Fruit fly (Drosophila melanogaster) whole organism, wandering third instar larva: Measurements from ENCODE around the gene CG10035.

Source experiments
- Dfd ChIP-seq: fragments of >200 bp; optimal IDR thresholded peaks from 2 replicates; lab custom pipeline; 2017; ENCODE audit warnings: missing biosample characterization, missing genetic modification characterization
- OdsH ChIP-seq: fragments of 200-800 bp; sonication (Bioruptor generic); optimal IDR thresholded peaks from 2 replicates; lab custom pipeline; 2016; ENCODE audit warnings: missing biosample characterization, mild to moderate bottlenecking, missing genetic modification characterization
- br ChIP-seq: fragments of 200-800 bp; sonication (Bioruptor generic); optimal IDR thresholded peaks from 2 replicates; lab custom pipeline; 2016; ENCODE audit warnings: missing biosample characterization, missing genetic modification characterization
- brk ChIP-seq: fragments of 200-800 bp; sonication (Bioruptor generic); optimal IDR thresholded peaks from 2 replicates; lab custom pipeline; 2016; ENCODE audit warnings: missing biosample characterization, mild to moderate bottlenecking, missing genetic modification characterization
- dmrt93B ChIP-seq: fragments of 200-800 bp; sonication (Bioruptor generic); optimal IDR thresholded peaks from 2 replicates; lab custom pipeline; 2018; ENCODE audit warnings: missing biosample characterization, mild to moderate bottlenecking, missing genetic modification characterization
- dsf ChIP-seq: sonication (Bioruptor generic); optimal IDR thresholded peaks from 2 replicates; lab custom pipeline; 2016; ENCODE audit warnings: missing biosample characterization, missing genetic modification characterization, borderline replicate concordance
- fru ChIP-seq: fragments of 200-800 bp; sonication (Bioruptor generic); optimal IDR thresholded peaks from 3 replicates; lab custom pipeline; 2016; ENCODE audit warnings: missing biosample characterization, mild to moderate bottlenecking, missing genetic modification characterization
- h ChIP-seq: fragments of 200-800 bp; sonication (Bioruptor generic); optimal IDR thresholded peaks from 3 replicates; lab custom pipeline; 2016; ENCODE audit warnings: missing biosample characterization, mild to moderate bottlenecking, missing genetic modification characterization
- pan ChIP-seq: fragments of >200 bp; optimal IDR thresholded peaks from 2 replicates; lab custom pipeline; 2017
- psq ChIP-seq: fragments of 200-800 bp; sonication (Bioruptor generic); optimal IDR thresholded peaks from 3 replicates; lab custom pipeline; 2017; ENCODE audit warnings: missing biosample characterization, mild to moderate bottlenecking, missing genetic modification characterization, moderate library complexity
- sv ChIP-seq: fragments of 200-800 bp; sonication (Bioruptor generic); optimal IDR thresholded peaks from 3 replicates; lab custom pipeline; 2016; ENCODE audit warnings: missing biosample characterization, missing genetic modification characterization
- usp ChIP-seq: fragments of >200 bp; optimal IDR thresholded peaks from 2 replicates; lab custom pipeline; 2017; ENCODE audit warnings: missing biosample characterization, missing genetic modification characterization

- TF ChIP-seq br (GFP tag; lab: Kevin White, UChicago) = no peak
- TF ChIP-seq fru (GFP tag; lab: Kevin White, UChicago) = no peak
- TF ChIP-seq psq (GFP tag; lab: Kevin White, UChicago) = no peak
- TF ChIP-seq dsf = no peak
- TF ChIP-seq brk (GFP tag; lab: Kevin White, UChicago) = no peak
- TF ChIP-seq OdsH (GFP tag; lab: Kevin White, UChicago) = no peak
- no peak for TF ChIP-seq dmrt93B (GFP tag; lab: Kevin White, UChicago)
- TF ChIP-seq sv (GFP tag; lab: Kevin White, UChicago) = no peak
- no peak for TF ChIP-seq Dfd (GFP tag; lab: Kevin White, UChicago)
- TF ChIP-seq h (GFP tag; lab: Kevin White, UChicago) = no peak
- no peak for TF ChIP-seq pan (lab: Kevin White, UChicago)
- no peak for TF ChIP-seq usp
Observed at dm6 chr3R:12365887-12366286, 16.6 kb downstream of the CG10035 start.
